Fruit fly (Drosophila melanogaster): ENCODE data around the gene CG43638.

DNA sequence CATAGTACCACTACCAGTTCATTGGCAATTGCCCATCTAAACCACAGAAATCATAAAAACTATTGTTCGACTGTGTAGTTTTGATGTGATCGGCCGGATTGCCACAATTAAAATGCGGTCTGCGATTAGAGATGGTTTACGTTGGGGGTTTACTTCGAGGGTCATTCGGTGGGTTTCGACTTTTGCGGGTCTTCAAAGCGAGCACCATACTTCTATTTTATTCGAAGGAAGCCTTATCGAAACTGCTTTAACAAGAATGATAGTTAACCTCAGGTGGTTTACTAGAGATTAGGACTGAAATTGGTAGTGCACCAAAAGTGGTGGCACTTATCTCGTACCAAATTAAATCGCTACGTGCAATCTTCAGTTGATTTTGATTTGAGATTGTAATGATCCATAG, 33.6 kb downstream of the CG43638 start:
- TF ChIP-seq Sin3A (optimal IDR thresholded peaks at IDR 0.05) (no peak), h (optimal IDR thresholded peaks at IDR 0.05) (no peak)

Measured in Kc167 (cell line).